Worm (Caenorhabditis elegans): ENCODE data around the gene F44B9.5.
A peak's percentile ranks its signal among the peaks of the same experiment; 100 is the strongest.

The F44B9.5 gene

ce11 chrIII:8051838-8052237 lies 35.5 kb upstream of the F44B9.5 start:
- TF ChIP-seq dmd-4 (tag; optimal IDR thresholded peaks at IDR 0.05; ENCODE audit: borderline replicate concordance) (no peak), nhr-11 (tag; optimal IDR thresholded peaks at IDR 0.05) (no peak), tbx-7 (tag; optimal IDR thresholded peaks at IDR 0.05) (no peak), unc-86 (tag; optimal IDR thresholded peaks at IDR 0.05) (no peak), tbx-2 (tag; optimal IDR thresholded peaks at IDR 0.05) (no peak), che-1 (tag; optimal IDR thresholded peaks at IDR 0.05) (no peak), syd-9 (tag; optimal IDR thresholded peaks at IDR 0.05) (no peak), pha-4 (tag; optimal IDR thresholded peaks at IDR 0.05) (no peak), eyg-1 (tag; optimal IDR thresholded peaks at IDR 0.05) (no peak), ceh-45 (GFP tag; IDR thresholded peaks at IDR 0.05) (no peak), elt-4 (tag; optimal IDR thresholded peaks at IDR 0.05) (no peak), T23F11.4 (GFP tag; optimal IDR thresholded peaks at IDR 0.05) (no peak), pag-3 (tag; optimal IDR thresholded peaks at IDR 0.05; ENCODE audit: borderline replicate concordance) (no peak), npax-4 (tag; optimal IDR thresholded peaks at IDR 0.05) (no peak), nhr-232 (tag; optimal IDR thresholded peaks at IDR 0.05) (no peak), hlh-8 (tag; optimal IDR thresholded peaks at IDR 0.05) (no peak)

ce11 chrIII:8050944-8051343 lies 34.6 kb upstream of the F44B9.5 start, which contains the start of gene K12H4.7:
Gene K12H4.7 (minus strand): TSS chrIII:8051081.
- TF ChIP-seq ceh-18 (tag; optimal IDR thresholded peaks at IDR 0.05) (no peak), nhr-232 (tag; optimal IDR thresholded peaks at IDR 0.05) (no peak), unc-86 (tag; optimal IDR thresholded peaks at IDR 0.05) (no peak), sox-2 (GFP tag; IDR thresholded peaks at IDR 0.05) (no peak), hlh-8 (tag; optimal IDR thresholded peaks at IDR 0.05) (no peak), che-1 (tag; optimal IDR thresholded peaks at IDR 0.05) (no peak), elt-2 (tag; optimal IDR thresholded peaks at IDR 0.05) (peak; percentile 33)

ce11 chrIII:8047412-8047811 lies 31.1 kb upstream of the F44B9.5 start, which contains the start of gene K12H4.2:
Gene K12H4.2 (plus strand): TSS chrIII:8047712.
- TF ChIP-seq hlh-15 (tag; optimal IDR thresholded peaks at IDR 0.05), result no peak
- TF ChIP-seq T23F11.4 (GFP tag; optimal IDR thresholded peaks at IDR 0.05), result no peak
- TF ChIP-seq eyg-1 (tag; optimal IDR thresholded peaks at IDR 0.05), result no peak
- no peak for TF ChIP-seq ceh-24 (tag; optimal IDR thresholded peaks at IDR 0.05)
- TF ChIP-seq hlh-13 (GFP tag; optimal IDR thresholded peaks at IDR 0.05), result no peak
- TF ChIP-seq unc-86 (tag; optimal IDR thresholded peaks at IDR 0.05), result no peak
- TF ChIP-seq pag-3 (tag; optimal IDR thresholded peaks at IDR 0.05; ENCODE audit: borderline replicate concordance), result no peak
- no peak for TF ChIP-seq nhr-232 (tag; optimal IDR thresholded peaks at IDR 0.05)
- no peak for TF ChIP-seq syd-9 (tag; optimal IDR thresholded peaks at IDR 0.05)
- TF ChIP-seq fax-1 (tag; optimal IDR thresholded peaks at IDR 0.05), result no peak
- TF ChIP-seq unc-55 (GFP tag; optimal IDR thresholded peaks at IDR 0.05), result no peak
- no peak for TF ChIP-seq tbx-2 (tag; optimal IDR thresholded peaks at IDR 0.05)
- TF ChIP-seq Y22D7AL.16 (tag; optimal IDR thresholded peaks at IDR 0.05), result no peak
- TF ChIP-seq pat-9 (tag; optimal IDR thresholded peaks at IDR 0.05), result no peak
- TF ChIP-seq ceh-14 (tag; optimal IDR thresholded peaks at IDR 0.05), result no peak

ce11 chrIII:8045734-8046133 lies 29.4 kb upstream of the F44B9.5 start, which contains the start of gene K12H4.3:
Gene K12H4.3 (plus strand): TSS chrIII:8046034.
- TF ChIP-seq che-1 (tag; optimal IDR thresholded peaks at IDR 0.05) (no peak), C08G9.2 (tag; optimal IDR thresholded peaks at IDR 0.05) (no peak), zip-5 (tag; optimal IDR thresholded peaks at IDR 0.05) (no peak), ceh-24 (tag; optimal IDR thresholded peaks at IDR 0.05) (no peak), nfya-1 (tag; optimal IDR thresholded peaks at IDR 0.05) (no peak), odd-2 (tag; optimal IDR thresholded peaks at IDR 0.05) (no peak), lin-11 (tag; optimal IDR thresholded peaks at IDR 0.05) (no peak), ref-2 (tag; optimal IDR thresholded peaks at IDR 0.05) (no peak), dmd-4 (tag; optimal IDR thresholded peaks at IDR 0.05; ENCODE audit: borderline replicate concordance) (no peak), sox-4 (tag; optimal IDR thresholded peaks at IDR 0.05) (no peak), ceh-34 (tag; optimal IDR thresholded peaks at IDR 0.05) (no peak), ceh-45 (GFP tag; IDR thresholded peaks at IDR 0.05) (no peak)
